Worm (Caenorhabditis elegans) whole organism, mixed stage, embryonic: ENCODE measurements around the gene wht-7.

Experiments
- M03D4.4 ChIP-seq: sonication (generic microtip); optimal IDR thresholded peaks from 2 replicates; lab custom pipeline; 2017; ENCODE audit warnings: mild to moderate bottlenecking, missing genetic modification characterization, missing compliant biosample characterization
- bed-3 ChIP-seq: fragments of 200-800 bp; sonication (Bioruptor generic); optimal IDR thresholded peaks from 3 replicates; lab custom pipeline; 2018; ENCODE audit warnings: mild to moderate bottlenecking, missing genetic modification characterization, moderate library complexity, missing compliant biosample characterization
- blmp-1 ChIP-seq: fragments of 150-350 bp; optimal IDR thresholded peaks from 2 replicates; lab custom pipeline; 2014; ENCODE audit warnings: missing biosample characterization, missing genetic modification characterization
- ceh-39 ChIP-seq: fragments of 150-350 bp; optimal IDR thresholded peaks from 2 replicates; lab custom pipeline; 2014; ENCODE audit warnings: missing biosample characterization, missing genetic modification characterization
- ceh-43 ChIP-seq: fragments of 200-800 bp; sonication (Bioruptor generic); optimal IDR thresholded peaks from 2 replicates; lab custom pipeline; 2018; ENCODE audit warnings: mild to moderate bottlenecking, missing genetic modification characterization, moderate library complexity, missing compliant biosample characterization
- ceh-83 ChIP-seq: fragments of 200-800 bp; sonication (Bioruptor generic); optimal IDR thresholded peaks from 2 replicates; lab custom pipeline; 2018; ENCODE audit warnings: mild to moderate bottlenecking, missing genetic modification characterization, missing compliant biosample characterization
- ces-1 ChIP-seq: fragments of 150-350 bp; optimal IDR thresholded peaks from 2 replicates; lab custom pipeline; 2014; ENCODE audit warnings: missing biosample characterization, missing genetic modification reagents, missing genetic modification characterization
- cnd-1 ChIP-seq: fragments of 200-800 bp; sonication (Bioruptor generic); optimal IDR thresholded peaks from 2 replicates; lab custom pipeline; 2018; ENCODE audit warnings: mild to moderate bottlenecking, missing genetic modification characterization, missing compliant biosample characterization
- drap-1 ChIP-seq: fragments of 200-800 bp; sonication (Bioruptor generic); optimal IDR thresholded peaks from 3 replicates; lab custom pipeline; 2018; ENCODE audit warnings: mild to moderate bottlenecking, missing genetic modification characterization, missing compliant biosample characterization
- elt-1 ChIP-seq: sonication (generic microtip); optimal IDR thresholded peaks from 2 replicates; lab custom pipeline; 2017; ENCODE audit warnings: missing genetic modification characterization, mild to moderate bottlenecking, missing compliant biosample characterization, antibody characterized with exemption, moderate library complexity, borderline replicate concordance; ENCODE audit not compliant: insufficient read depth
- elt-3 ChIP-seq: fragments of 150-350 bp; optimal IDR thresholded peaks from 2 replicates; lab custom pipeline; 2014; ENCODE audit warnings: missing biosample characterization, missing genetic modification characterization
- flh-1 ChIP-seq: fragments of 200-800 bp; sonication (Bioruptor generic); optimal IDR thresholded peaks from 2 replicates; lab custom pipeline; 2018; ENCODE audit warnings: mild to moderate bottlenecking, missing genetic modification characterization, moderate library complexity, missing compliant biosample characterization
- ham-2 ChIP-seq: fragments of 200-800 bp; sonication (Bioruptor generic); optimal IDR thresholded peaks from 2 replicates; lab custom pipeline; 2018; ENCODE audit warnings: mild to moderate bottlenecking, missing genetic modification characterization, missing compliant biosample characterization
- hlh-1 ChIP-seq: fragments of 150-350 bp; optimal IDR thresholded peaks from 2 replicates; lab custom pipeline; 2014; ENCODE audit warnings: missing biosample characterization, missing genetic modification reagents, missing genetic modification characterization
- lin-13 ChIP-seq: fragments of 150-350 bp; optimal IDR thresholded peaks from 2 replicates; lab custom pipeline; 2014; ENCODE audit warnings: missing biosample characterization, missing genetic modification characterization
- lin-32 ChIP-seq: fragments of 200-800 bp; sonication (Bioruptor generic); optimal IDR thresholded peaks from 2 replicates; lab custom pipeline; 2018; ENCODE audit warnings: mild to moderate bottlenecking, missing genetic modification characterization, missing compliant biosample characterization
- lsy-2 ChIP-seq: fragments of 150-350 bp; optimal IDR thresholded peaks from 2 replicates; lab custom pipeline; 2014; ENCODE audit warnings: missing biosample characterization, missing genetic modification characterization
- mab-5 ChIP-seq: fragments of 150-350 bp; optimal IDR thresholded peaks from 2 replicates; lab custom pipeline; 2014; ENCODE audit warnings: missing biosample characterization, missing genetic modification characterization
- mep-1 ChIP-seq: fragments of 150-350 bp; optimal IDR thresholded peaks from 2 replicates; lab custom pipeline; 2017; ENCODE audit warnings: missing biosample characterization, missing genetic modification reagents, missing genetic modification characterization, inconsistent platforms
- mls-2 ChIP-seq: sonication (generic microtip); optimal IDR thresholded peaks from 2 replicates; lab custom pipeline; 2016; ENCODE audit warnings: mild to moderate bottlenecking, missing genetic modification characterization, moderate library complexity, missing compliant biosample characterization
- nhr-12 ChIP-seq: fragments of 150-350 bp; optimal IDR thresholded peaks from 2 replicates; lab custom pipeline; 2014; ENCODE audit warnings: missing biosample characterization, missing genetic modification characterization
- nhr-2 ChIP-seq: fragments of 150-350 bp; optimal IDR thresholded peaks from 2 replicates; lab custom pipeline; 2014; ENCODE audit warnings: missing biosample characterization, missing genetic modification characterization
- nhr-237 ChIP-seq: fragments of 150-350 bp; optimal IDR thresholded peaks from 2 replicates; lab custom pipeline; 2014; ENCODE audit warnings: missing biosample characterization, missing genetic modification characterization
- nhr-28 ChIP-seq: fragments of 150-350 bp; optimal IDR thresholded peaks from 2 replicates; lab custom pipeline; 2014; ENCODE audit warnings: missing biosample characterization, missing genetic modification characterization
- nhr-76 ChIP-seq: sonication (generic microtip); optimal IDR thresholded peaks from 2 replicates; lab custom pipeline; 2017; ENCODE audit warnings: missing biosample characterization, missing genetic modification characterization
- pha-4 ChIP-seq: fragments of 150-350 bp; optimal IDR thresholded peaks from 2 replicates; lab custom pipeline; 2018; ENCODE audit warnings: missing biosample characterization, missing genetic modification reagents, missing genetic modification characterization
- sem-2 ChIP-seq: fragments of 200-800 bp; sonication (Bioruptor generic); optimal IDR thresholded peaks from 2 replicates; lab custom pipeline; 2018; ENCODE audit warnings: mild to moderate bottlenecking, missing genetic modification characterization, missing compliant biosample characterization
- snpc-4 ChIP-seq: fragments of 150-350 bp; optimal IDR thresholded peaks from 2 replicates; lab custom pipeline; 2014; ENCODE audit warnings: missing biosample characterization, missing genetic modification characterization
- sptf-1 ChIP-seq: sonication (generic microtip); optimal IDR thresholded peaks from 2 replicates; lab custom pipeline; 2017; ENCODE audit warnings: mild to moderate bottlenecking, missing genetic modification characterization, moderate library complexity, missing compliant biosample characterization
- tbx-8 ChIP-seq: fragments of 200-800 bp; sonication (Bioruptor generic); optimal IDR thresholded peaks from 2 replicates; lab custom pipeline; 2018; ENCODE audit warnings: mild to moderate bottlenecking, missing genetic modification characterization, moderate library complexity, missing compliant biosample characterization
- unc-120 ChIP-seq: sonication (generic microtip); optimal IDR thresholded peaks from 2 replicates; lab custom pipeline; 2017; ENCODE audit warnings: missing genetic modification characterization, missing compliant biosample characterization; ENCODE audit not compliant: poor library complexity, severe bottlenecking
- unc-39 ChIP-seq: fragments of 150-350 bp; optimal IDR thresholded peaks from 2 replicates; lab custom pipeline; 2014; ENCODE audit warnings: missing biosample characterization, missing genetic modification characterization
- unc-62 ChIP-seq: fragments of 150-350 bp; optimal IDR thresholded peaks from 2 replicates; lab custom pipeline; 2014; ENCODE audit warnings: missing biosample characterization, missing genetic modification reagents, missing genetic modification characterization
- zip-8 ChIP-seq: fragments of 150-350 bp; optimal IDR thresholded peaks from 2 replicates; lab custom pipeline; 2014; ENCODE audit warnings: missing biosample characterization, missing genetic modification characterization
- ztf-11 ChIP-seq: fragments of 150-350 bp; optimal IDR thresholded peaks from 2 replicates; lab custom pipeline; 2014; ENCODE audit warnings: missing biosample characterization, missing genetic modification characterization

wht-7 gene

ce11 chrIII:6146797-6147196, 2.6 kb downstream of the wht-7 start:
- TF ChIP-seq blmp-1 (tag; lab: Kevin White, UChicago) = no peak
- no peak for TF ChIP-seq ceh-83 (GFP tag; lab: Kevin White, UChicago)
- TF ChIP-seq ces-1 = no peak
- no peak for TF ChIP-seq lsy-2
- TF ChIP-seq nhr-12 (tag; lab: Kevin White, UChicago) = no peak
- TF ChIP-seq nhr-28 = no peak
- no peak for TF ChIP-seq lin-13
- TF ChIP-seq unc-62 (GFP tag; lab: Kevin White, UChicago) = no peak
- no peak for TF ChIP-seq drap-1 (GFP tag; lab: Kevin White, UChicago)
- TF ChIP-seq zip-8 (tag; lab: Kevin White, UChicago) = no peak
- TF ChIP-seq, all 35 proteins: peak for 0

- no peak for TF ChIP-seq nhr-237 (tag; lab: Kevin White, UChicago)
- no peak for TF ChIP-seq flh-1 (GFP tag; lab: Kevin White, UChicago)
- TF ChIP-seq lsy-2 = no peak
- no peak for TF ChIP-seq ces-1
- TF ChIP-seq ztf-11 (tag; lab: Kevin White, UChicago) = no peak
- TF ChIP-seq ceh-39 (tag; lab: Kevin White, UChicago) = no peak
- no peak for TF ChIP-seq tbx-8 (GFP tag; lab: Kevin White, UChicago)
- TF ChIP-seq mep-1 (tag; lab: Kevin White, UChicago) = no peak
- TF ChIP-seq hlh-1 (tag; lab: Kevin White, UChicago) = no peak
- no peak for TF ChIP-seq unc-39 (tag; lab: Kevin White, UChicago)
- TF ChIP-seq unc-62 (GFP tag; lab: Kevin White, UChicago) = no peak
- TF ChIP-seq lin-13 = no peak
- no peak for TF ChIP-seq unc-120
- no peak for TF ChIP-seq nhr-2 (tag; lab: Kevin White, UChicago)
- TF ChIP-seq ham-2 = no peak
- TF ChIP-seq drap-1 (GFP tag; lab: Kevin White, UChicago) = no peak
- TF ChIP-seq lin-32 = no peak
- TF ChIP-seq snpc-4 (tag; lab: Kevin White, UChicago) = no peak
- no peak for TF ChIP-seq elt-1 (tag; lab: Kevin White, UChicago)
- TF ChIP-seq bed-3 = no peak
- TF ChIP-seq, all 35 proteins: peak for 0
Measured at ce11 chrIII:6145896-6146295, 3.5 kb downstream of the wht-7 start, which contains the start of gene Y42G9A.3. TSS of gene Y42G9A.3 (plus strand) at chrIII:6146258.

ce11 chrIII:6145309-6145708, 4.1 kb downstream of the wht-7 start:
- TF ChIP-seq nhr-76 (tag; lab: Kevin White, UChicago) = no peak
- TF ChIP-seq zip-8 (tag; lab: Kevin White, UChicago) = no peak
- TF ChIP-seq mls-2 (tag; lab: Kevin White, UChicago) = no peak
- no peak for TF ChIP-seq pha-4 (tag; lab: Kevin White, UChicago)
- TF ChIP-seq ceh-43 (GFP tag; lab: Kevin White, UChicago) = no peak
- TF ChIP-seq unc-120 = no peak
- TF ChIP-seq cnd-1 (tag; lab: Kevin White, UChicago) = no peak
- no peak for TF ChIP-seq sem-2 (GFP tag; lab: Kevin White, UChicago)
- TF ChIP-seq lin-13 = no peak
- TF ChIP-seq lsy-2 = no peak
- no peak for TF ChIP-seq nhr-2 (tag; lab: Kevin White, UChicago)
- no peak for TF ChIP-seq unc-62 (GFP tag; lab: Kevin White, UChicago)
- TF ChIP-seq sptf-1 = no peak
- no peak for TF ChIP-seq mab-5 (tag; lab: Kevin White, UChicago)
- no peak for TF ChIP-seq lin-32
- TF ChIP-seq unc-39 (tag; lab: Kevin White, UChicago) = no peak
- no peak for TF ChIP-seq elt-1 (tag; lab: Kevin White, UChicago)
- no peak for TF ChIP-seq ceh-83 (GFP tag; lab: Kevin White, UChicago)

- TF ChIP-seq ham-2 (no peak), elt-3 (tag; lab: Kevin White, UChicago) (no peak), mls-2 (tag; lab: Kevin White, UChicago) (no peak), snpc-4 (tag; lab: Kevin White, UChicago) (no peak), lin-32 (no peak), tbx-8 (GFP tag; lab: Kevin White, UChicago) (no peak), unc-39 (tag; lab: Kevin White, UChicago) (no peak), mab-5 (tag; lab: Kevin White, UChicago) (no peak), unc-120 (no peak), zip-8 (tag; lab: Kevin White, UChicago) (no peak), flh-1 (GFP tag; lab: Kevin White, UChicago) (no peak), sem-2 (GFP tag; lab: Kevin White, UChicago) (no peak), cnd-1 (tag; lab: Kevin White, UChicago) (no peak), M03D4.4 (tag; lab: Kevin White, UChicago) (no peak)
Measured at ce11 chrIII:6144390-6144962, 4.9 kb downstream of the wht-7 start.
